Fruit fly (Drosophila melanogaster): ENCODE data around the gene CG4822.

Gene CG4822

dm6 chr2L:128977-129941 lies 7.7 kb upstream of the CG4822 start (continued):
- TF ChIP-seq ewg (GFP tag; optimal IDR thresholded peaks at IDR 0.05) (no peak), CG3163 (GFP tag; optimal IDR thresholded peaks at IDR 0.05) (no peak), CG4730 (GFP tag; IDR thresholded peaks at IDR 0.05) (no peak), CG6175 (GFP tag; IDR thresholded peaks at IDR 0.05) (peak; percentile 32; the same call in 1 of the 3 replicates), Sox100B (GFP tag; optimal IDR thresholded peaks at IDR 0.05) (no peak), CG15073 (GFP tag; optimal IDR thresholded peaks at IDR 0.05) (no peak), CG18619 (GFP tag; optimal IDR thresholded peaks at IDR 0.05) (no peak), sens-2 (GFP tag; IDR thresholded peaks at IDR 0.05) (no peak), corto (GFP tag; optimal IDR thresholded peaks at IDR 0.05) (peak; percentile 65), CG1024 (GFP tag; IDR thresholded peaks at IDR 0.05) (no peak), B-H1 (GFP tag; IDR thresholded peaks at IDR 0.05) (no peak; the same call in 2 of the 3 replicates), CG10654 (GFP tag; optimal IDR thresholded peaks at IDR 0.05) (no peak), sens (GFP tag) (peak; percentile 78), Optix (GFP tag; IDR thresholded peaks at IDR 0.05) (0 out of 3 replicates have a peak, but pooled peaks have one; percentile 15), MBD-R2 (GFP tag; IDR thresholded peaks at IDR 0.05) (no peak), CG4854 (GFP tag; optimal IDR thresholded peaks at IDR 0.05) (peak; percentile 9)

DNA sequence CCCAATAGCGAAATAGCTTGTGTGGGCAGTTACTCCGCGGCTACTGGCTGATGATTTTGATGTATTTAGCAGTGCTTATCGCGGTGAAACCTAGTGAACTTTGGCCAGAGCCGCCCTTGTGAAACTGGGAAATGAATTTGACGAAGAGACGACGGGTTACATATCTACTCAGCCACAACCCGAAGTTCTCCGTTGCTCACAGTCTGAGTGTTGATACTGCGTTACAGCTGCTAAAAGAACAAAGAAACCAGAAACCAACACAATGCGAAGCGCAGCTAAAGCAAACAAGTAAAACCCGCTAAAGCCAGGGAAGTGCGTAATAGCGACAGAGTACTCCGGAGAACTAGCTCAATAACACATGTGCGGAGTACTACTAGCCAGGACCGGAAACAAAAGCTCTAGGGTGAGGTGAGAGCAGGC lies 6.8 kb upstream of the CG4822 start:
- TF ChIP-seq eve (GFP tag; optimal IDR thresholded peaks at IDR 0.05) (no peak), bcd (GFP tag; optimal IDR thresholded peaks at IDR 0.05) (no peak), twi (tag; optimal IDR thresholded peaks at IDR 0.05) (no peak), tna (GFP tag; IDR thresholded peaks at IDR 0.05; ENCODE audit: partially characterized antibody) (no peak), eyg (GFP tag; optimal IDR thresholded peaks at IDR 0.05) (peak; percentile 35), CG17568 (GFP tag; optimal IDR thresholded peaks at IDR 0.05) (peak; percentile 31), CG12071 (GFP tag; optimal IDR thresholded peaks at IDR 0.05) (peak; percentile 30), CG33213 (GFP tag; optimal IDR thresholded peaks at IDR 0.05) (peak; percentile 3), CG14860 (GFP tag; IDR thresholded peaks at IDR 0.05; ENCODE audit: partially characterized antibody) (no peak), CG15514 (GFP tag; optimal IDR thresholded peaks at IDR 0.05) (peak; percentile 78), Dbx (GFP tag; IDR thresholded peaks at IDR 0.05) (peak; percentile 16; the same call in 1 of the 3 replicates), chinmo (GFP tag; IDR thresholded peaks at IDR 0.05; ENCODE audit: partially characterized antibody) (peak; percentile 63; the same call in 2 of the 4 replicates), CG6854 (GFP tag; optimal IDR thresholded peaks at IDR 0.05) (peak; percentile 7), CG4424 (GFP tag; optimal IDR thresholded peaks at IDR 0.05) (no peak), CG14014 (GFP tag; IDR thresholded peaks at IDR 0.05) (0 out of 2 replicates have a peak, but pooled peaks have one; percentile 20), CG8765 (GFP tag; IDR thresholded peaks at IDR 0.05) (no peak), CG2678 (tag; optimal IDR thresholded peaks at IDR 0.05) (peak; percentile 12), CG7556 (GFP tag; optimal IDR thresholded peaks at IDR 0.05) (no peak), CG13624 (GFP tag; optimal IDR thresholded peaks at IDR 0.05) (peak; percentile 40), CG17385 (GFP tag; optimal IDR thresholded peaks at IDR 0.05) (peak; percentile 21), Scr (GFP tag; IDR thresholded peaks at IDR 0.05; ENCODE audit: partially characterized antibody) (no peak), CG18619 (GFP tag; optimal IDR thresholded peaks at IDR 0.05) (no peak), Hand (GFP tag; optimal IDR thresholded peaks at IDR 0.05) (peak; percentile 49), CG11093 (GFP tag; IDR thresholded peaks at IDR 0.05) (no peak), Blimp-1 (GFP tag; optimal IDR thresholded peaks at IDR 0.05) (no peak), hbn (GFP tag; IDR thresholded peaks at IDR 0.05; ENCODE audit: partially characterized antibody) (no peak), CG31365 (tag; optimal IDR thresholded peaks at IDR 0.05) (no peak), odd (GFP tag; optimal IDR thresholded peaks at IDR 0.05) (peak; percentile 12), CG12769 (tag; optimal IDR thresholded peaks at IDR 0.05) (peak; percentile 20), Fer1 (GFP tag; optimal IDR thresholded peaks at IDR 0.05) (peak; percentile 37), CG14441 (GFP tag; IDR thresholded peaks at IDR 0.05) (no peak), Deaf1 (tag; optimal IDR thresholded peaks at IDR 0.05) (peak; percentile 51)

Measured in whole organism, embryonic.